Worm (Caenorhabditis elegans) whole organism, late embryonic: ENCODE results near the gene R11D1.2.

Source experiments
- fax-1 ChIP-seq: sonication (generic microtip); optimal IDR thresholded peaks from 2 replicates; lab custom pipeline; 2016; ENCODE audit warnings: missing genotype, missing genetic modification characterization, missing compliant biosample characterization
- nhr-11 ChIP-seq: fragments of 150-350 bp; optimal IDR thresholded peaks from 2 replicates; lab custom pipeline; 2014; ENCODE audit warnings: missing biosample characterization, missing genetic modification characterization
- pha-4 ChIP-seq: fragments of 150-350 bp; optimal IDR thresholded peaks from 2 replicates; lab custom pipeline; 2018; ENCODE audit warnings: missing biosample characterization, missing genetic modification reagents, missing genetic modification characterization

DNA sequence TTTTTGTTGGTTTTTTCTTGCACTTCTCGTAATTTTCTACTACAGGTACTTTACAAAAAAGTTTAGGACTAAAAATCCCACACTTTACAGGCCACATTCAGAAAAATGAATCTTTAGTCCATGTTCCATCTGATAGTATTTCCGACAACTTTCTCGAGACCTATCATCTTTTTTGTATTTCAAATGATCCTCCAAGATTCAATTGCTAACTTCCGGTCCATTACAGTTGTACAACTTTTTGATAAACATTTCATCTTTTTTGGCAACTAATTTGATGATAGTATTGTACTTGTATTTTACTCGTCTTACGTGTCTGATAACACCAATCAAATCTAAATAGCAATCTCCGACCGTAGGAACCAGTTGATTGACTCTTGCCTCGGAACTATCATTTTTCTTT is 41.0 kb upstream of the R11D1.2 start:
- TF ChIP-seq pha-4 (tag; lab: Kevin White, UChicago) (no peak), fax-1 (tag; lab: Kevin White, UChicago) (no peak), nhr-11 (no peak)
